Fruit fly (Drosophila melanogaster): ENCODE measurements around the gene Pex3.

Gene Pex3

dm6 chr3L:15176641-15177215 is 32.6 kb downstream of the Pex3 start:
- no peak for TF ChIP-seq tj (GFP tag; optimal IDR thresholded peaks at IDR 0.05)
- no peak for TF ChIP-seq Hr96 (GFP tag; optimal IDR thresholded peaks at IDR 0.05)
- TF ChIP-seq Crg-1 (GFP tag; optimal IDR thresholded peaks at IDR 0.05): no peak
- TF ChIP-seq bab1 (GFP tag; optimal IDR thresholded peaks at IDR 0.05): no peak
- no peak for TF ChIP-seq ovo (GFP tag; optimal IDR thresholded peaks at IDR 0.05)
- no peak for TF ChIP-seq CG12768 (GFP tag; optimal IDR thresholded peaks at IDR 0.05)
- TF ChIP-seq CG7101 (tag; optimal IDR thresholded peaks at IDR 0.05): no peak

- no peak for TF ChIP-seq CG11617 (GFP tag; optimal IDR thresholded peaks at IDR 0.05)
Measured at dm6 chr3L:15178618-15179017, 34.5 kb downstream of the Pex3 start.

dm6 chr3L:15180816-15181215 is 36.7 kb downstream of the Pex3 start:
- TF ChIP-seq bab1 (GFP tag; optimal IDR thresholded peaks at IDR 0.05) (no peak), CG33017 (tag; optimal IDR thresholded peaks at IDR 0.05) (no peak), Clk (GFP tag; optimal IDR thresholded peaks at IDR 0.05) (no peak), Mnt (GFP tag; optimal IDR thresholded peaks at IDR 0.05) (no peak), tj (GFP tag; optimal IDR thresholded peaks at IDR 0.05) (no peak), toe (GFP tag; optimal IDR thresholded peaks at IDR 0.05) (no peak)

dm6 chr3L:15187782-15188181 is 43.6 kb downstream of the Pex3 start:
- TF ChIP-seq kay (GFP tag; ENCODE audit: borderline replicate concordance) (peak; percentile 11), toe (GFP tag; optimal IDR thresholded peaks at IDR 0.05) (no peak)

- TF ChIP-seq CG7101 (tag; optimal IDR thresholded peaks at IDR 0.05) (no peak), Clk (GFP tag; optimal IDR thresholded peaks at IDR 0.05) (no peak), Crg-1 (GFP tag; optimal IDR thresholded peaks at IDR 0.05) (no peak), CG7045 (GFP tag; optimal IDR thresholded peaks at IDR 0.05) (no peak), Hr96 (GFP tag; optimal IDR thresholded peaks at IDR 0.05) (no peak), CG33017 (tag; optimal IDR thresholded peaks at IDR 0.05) (no peak), Mnt (GFP tag; optimal IDR thresholded peaks at IDR 0.05) (no peak), bab1 (GFP tag; optimal IDR thresholded peaks at IDR 0.05) (no peak), CG14711 (tag; optimal IDR thresholded peaks at IDR 0.05) (no peak), kay (GFP tag; ENCODE audit: borderline replicate concordance) (no peak), CG11617 (GFP tag; optimal IDR thresholded peaks at IDR 0.05) (no peak), pad (GFP tag; optimal IDR thresholded peaks at IDR 0.05) (no peak)
Measured at dm6 chr3L:15188735-15189134, 44.6 kb downstream of the Pex3 start.

dm6 chr3L:15189707-15190106 is 45.6 kb downstream of the Pex3 start:
- TF ChIP-seq pad (GFP tag; optimal IDR thresholded peaks at IDR 0.05): no peak
- no peak for TF ChIP-seq CG11617 (GFP tag; optimal IDR thresholded peaks at IDR 0.05)
- TF ChIP-seq CG12768 (GFP tag; optimal IDR thresholded peaks at IDR 0.05): no peak
- no peak for TF ChIP-seq Mnt (GFP tag; optimal IDR thresholded peaks at IDR 0.05)
- no peak for TF ChIP-seq cic (GFP tag; optimal IDR thresholded peaks at IDR 0.05)
- TF ChIP-seq CG14711 (tag; optimal IDR thresholded peaks at IDR 0.05): no peak
- no peak for TF ChIP-seq kay (GFP tag; ENCODE audit: borderline replicate concordance)
- TF ChIP-seq CG1620 (GFP tag; optimal IDR thresholded peaks at IDR 0.05): no peak
- no peak for TF ChIP-seq ovo (GFP tag; optimal IDR thresholded peaks at IDR 0.05)
- TF ChIP-seq bab1 (GFP tag; optimal IDR thresholded peaks at IDR 0.05): no peak
- TF ChIP-seq Hr96 (GFP tag; optimal IDR thresholded peaks at IDR 0.05): no peak
- no peak for TF ChIP-seq CG7101 (tag; optimal IDR thresholded peaks at IDR 0.05)
- no peak for TF ChIP-seq Clk (GFP tag; optimal IDR thresholded peaks at IDR 0.05)
- TF ChIP-seq toe (GFP tag; optimal IDR thresholded peaks at IDR 0.05): no peak
- no peak for TF ChIP-seq CG33017 (tag; optimal IDR thresholded peaks at IDR 0.05)
- TF ChIP-seq tj (GFP tag; optimal IDR thresholded peaks at IDR 0.05): no peak
- no peak for TF ChIP-seq CG5204 (GFP tag; optimal IDR thresholded peaks at IDR 0.05)

- TF ChIP-seq pad (GFP tag; optimal IDR thresholded peaks at IDR 0.05): no peak
- TF ChIP-seq CG7101 (tag; optimal IDR thresholded peaks at IDR 0.05): no peak
- no peak for TF ChIP-seq ovo (GFP tag; optimal IDR thresholded peaks at IDR 0.05)
- TF ChIP-seq Clk (GFP tag; optimal IDR thresholded peaks at IDR 0.05): no peak
- TF ChIP-seq Mnt (GFP tag; optimal IDR thresholded peaks at IDR 0.05): no peak
- TF ChIP-seq cnc (optimal IDR thresholded peaks at IDR 0.05): no peak
- no peak for TF ChIP-seq CG1620 (GFP tag; optimal IDR thresholded peaks at IDR 0.05)
- TF ChIP-seq Crg-1 (GFP tag; optimal IDR thresholded peaks at IDR 0.05): no peak
- TF ChIP-seq Hr96 (GFP tag; optimal IDR thresholded peaks at IDR 0.05): no peak
- no peak for TF ChIP-seq CG7045 (GFP tag; optimal IDR thresholded peaks at IDR 0.05)
- TF ChIP-seq CG14711 (tag; optimal IDR thresholded peaks at IDR 0.05): no peak
- TF ChIP-seq tj (GFP tag; optimal IDR thresholded peaks at IDR 0.05): no peak
- no peak for TF ChIP-seq toe (GFP tag; optimal IDR thresholded peaks at IDR 0.05)
- no peak for TF ChIP-seq CG12768 (GFP tag; optimal IDR thresholded peaks at IDR 0.05)
- no peak for TF ChIP-seq CG33017 (tag; optimal IDR thresholded peaks at IDR 0.05)
- no peak for TF ChIP-seq bab1 (GFP tag; optimal IDR thresholded peaks at IDR 0.05)
- no peak for TF ChIP-seq kay (GFP tag; ENCODE audit: borderline replicate concordance)
Measured at dm6 chr3L:15192172-15192571, 48.0 kb downstream of the Pex3 start.

- TF ChIP-seq CG7045 (GFP tag; optimal IDR thresholded peaks at IDR 0.05) (no peak), CG14711 (tag; optimal IDR thresholded peaks at IDR 0.05) (no peak)
Measured at dm6 chr3L:15195548-15195947, 51.4 kb downstream of the Pex3 start.
